Fruit fly (Drosophila melanogaster) whole organism, embryonic: ENCODE results near the gene Gnmt.

Experiments used
- CG10267 ChIP-seq: fragments of 200-800 bp; sonication (Bioruptor generic); optimal IDR thresholded peaks from 2 replicates; lab custom pipeline; 2018; ENCODE audit warnings: missing biosample characterization, mild to moderate bottlenecking, missing genetic modification characterization, moderate library complexity
- CG10431 ChIP-seq: fragments of 200-800 bp; sonication (Bioruptor generic); optimal IDR thresholded peaks from 3 replicates; lab custom pipeline; 2018; ENCODE audit warnings: missing biosample characterization, mild to moderate bottlenecking, missing genetic modification characterization
- CG11085 ChIP-seq: fragments of 200-800 bp; sonication (Bioruptor generic); IDR thresholded peaks from 2 replicates; pipeline ENCODE4 v1.3.6; 2022; ENCODE audit warnings: missing biosample characterization, missing genetic modification characterization
- CG11723 ChIP-seq: fragments of 200-800 bp; sonication (Bioruptor generic); optimal IDR thresholded peaks from 2 replicates; lab custom pipeline; 2017; ENCODE audit warnings: missing biosample characterization, mild to moderate bottlenecking, missing genetic modification characterization
- CG12104 ChIP-seq: fragments of 200-800 bp; sonication (Bioruptor generic); optimal IDR thresholded peaks from 3 replicates; lab custom pipeline; 2016; ENCODE audit warnings: missing biosample characterization, missing genetic modification characterization
- CG12236 ChIP-seq: fragments of 200-800 bp; sonication (Bioruptor generic); optimal IDR thresholded peaks from 2 replicates; lab custom pipeline; 2016; ENCODE audit warnings: missing biosample characterization, missing genetic modification characterization
- CG12299 ChIP-seq: fragments of 200-800 bp; sonication (Bioruptor generic); optimal IDR thresholded peaks from 2 replicates; lab custom pipeline; 2018; ENCODE audit warnings: missing biosample characterization, mild to moderate bottlenecking, missing genetic modification characterization
- CG12659 ChIP-seq: fragments of 200-800 bp; sonication (Bioruptor generic); optimal IDR thresholded peaks from 3 replicates; lab custom pipeline; 2017; ENCODE audit warnings: mild to moderate bottlenecking, missing biosample characterization, missing genetic modification reagents, missing genetic modification characterization
- CG13123 ChIP-seq: fragments of 200-800 bp; sonication (Bioruptor generic); optimal IDR thresholded peaks from 2 replicates; lab custom pipeline; 2016; ENCODE audit warnings: missing biosample characterization, missing genetic modification characterization
- CG14050 ChIP-seq: fragments of 200-800 bp; sonication (Bioruptor generic); IDR thresholded peaks from 3 replicates; pipeline ENCODE4 v1.3.6; 2022; ENCODE audit warnings: missing biosample characterization, missing genetic modification characterization
- CG1602 ChIP-seq: fragments of 200-800 bp; sonication (Bioruptor generic); optimal IDR thresholded peaks from 3 replicates; lab custom pipeline; 2016; ENCODE audit warnings: missing biosample characterization, missing genetic modification characterization
- CG2129 ChIP-seq: fragments of 200-800 bp; sonication (Bioruptor generic); IDR thresholded peaks from 2 replicates; pipeline ENCODE4 v1.3.6; 2022; ENCODE audit warnings: missing biosample characterization, missing genetic modification characterization; ENCODE audit not compliant: partially characterized antibody
- CG32532 ChIP-seq: fragments of 200-800 bp; sonication (Bioruptor generic); IDR thresholded peaks from 2 replicates; pipeline ENCODE4 v1.3.6; 2022; ENCODE audit warnings: missing biosample characterization, missing genetic modification characterization
- CG33213 ChIP-seq: fragments of 200-800 bp; sonication (Bioruptor generic); optimal IDR thresholded peaks from 3 replicates; lab custom pipeline; 2016; ENCODE audit warnings: missing biosample characterization, missing genetic modification characterization
- CG34224 ChIP-seq: fragments of 200-800 bp; sonication (Bioruptor generic); IDR thresholded peaks from 3 replicates; pipeline ENCODE4 v1.3.6; 2022; ENCODE audit warnings: missing biosample characterization, missing genetic modification characterization; ENCODE audit not compliant: partially characterized antibody
- CG4328 ChIP-seq: fragments of 200-800 bp; sonication (Bioruptor generic); optimal IDR thresholded peaks from 3 replicates; lab custom pipeline; 2017; ENCODE audit warnings: missing biosample characterization, missing genetic modification reagents, missing genetic modification characterization
- CG4424 ChIP-seq: fragments of 200-800 bp; sonication (Bioruptor generic); optimal IDR thresholded peaks from 3 replicates; lab custom pipeline; 2016; ENCODE audit warnings: missing biosample characterization, missing genetic modification characterization
- CG6272 ChIP-seq: fragments of 200-800 bp; sonication (Bioruptor generic); IDR thresholded peaks from 2 replicates; pipeline ENCODE4 v1.3.6; 2022; ENCODE audit warnings: missing biosample characterization, missing genetic modification characterization
- CG7271 ChIP-seq: fragments of 200-800 bp; sonication (Bioruptor generic); optimal IDR thresholded peaks from 2 replicates; lab custom pipeline; 2018; ENCODE audit warnings: missing biosample characterization, mild to moderate bottlenecking, missing genetic modification characterization, moderate library complexity
- CG7372 ChIP-seq: fragments of 200-800 bp; sonication (Bioruptor generic); IDR thresholded peaks from 2 replicates; pipeline ENCODE4 v1.3.6; 2022; ENCODE audit warnings: missing biosample characterization, missing genetic modification characterization
- CG7839 ChIP-seq: fragments of 200-800 bp; sonication (Bioruptor generic); optimal IDR thresholded peaks from 3 replicates; lab custom pipeline; 2018; ENCODE audit warnings: missing biosample characterization, mild to moderate bottlenecking, missing genetic modification characterization, moderate library complexity
- CG7987 ChIP-seq: fragments of 200-800 bp; sonication (Bioruptor generic); optimal IDR thresholded peaks from 2 replicates; lab custom pipeline; 2018; ENCODE audit warnings: missing biosample characterization, mild to moderate bottlenecking, missing genetic modification characterization, moderate library complexity
- CG8388 ChIP-seq: fragments of 200-800 bp; sonication (Bioruptor generic); optimal IDR thresholded peaks from 2 replicates; lab custom pipeline; 2019; ENCODE audit warnings: missing biosample characterization, mild to moderate bottlenecking, missing genetic modification characterization, moderate library complexity
- CG9437 ChIP-seq: fragments of 200-800 bp; sonication (Bioruptor generic); optimal IDR thresholded peaks from 2 replicates; lab custom pipeline; 2018; ENCODE audit warnings: missing biosample characterization, mild to moderate bottlenecking, missing genetic modification characterization
- Dll ChIP-seq: fragments of 200-800 bp; sonication (Bioruptor generic); IDR thresholded peaks from 4 replicates; pipeline ENCODE4 v1.3.6; 2022; ENCODE audit warnings: missing biosample characterization, missing genetic modification characterization; ENCODE audit not compliant: partially characterized antibody
- Doc2 ChIP-seq: fragments of 200-800 bp; sonication (Bioruptor generic); IDR thresholded peaks from 2 replicates; pipeline ENCODE4 v1.3.6; 2022; ENCODE audit warnings: missing biosample characterization, missing genetic modification characterization
- Eip74EF ChIP-seq, 2 experiments: fragments of 200-800 bp in 1 of 2; fragments of >200 bp in 1 of 2; sonication (Bioruptor generic) in 1 of 2; optimal IDR thresholded peaks; 2 replicates each; lab custom pipeline; 2017 to 2019; ENCODE audit warnings: missing biosample characterization in 2 of 2, missing genetic modification characterization in 2 of 2, mild to moderate bottlenecking in 1 of 2, moderate library complexity in 1 of 2
- HLH3B ChIP-seq: fragments of 200-800 bp; sonication (Bioruptor generic); IDR thresholded peaks from 2 replicates; pipeline ENCODE4 v1.3.6; 2022; ENCODE audit warnings: missing biosample characterization, missing genetic modification characterization
- HLH54F ChIP-seq: fragments of 200-800 bp; sonication (Bioruptor generic); optimal IDR thresholded peaks from 3 replicates; lab custom pipeline; 2016; ENCODE audit warnings: missing biosample characterization, missing genetic modification characterization
- Hr39 ChIP-seq: fragments of >200 bp; optimal IDR thresholded peaks from 2 replicates; lab custom pipeline; 2017
- Lpt ChIP-seq: fragments of >200 bp; optimal IDR thresholded peaks from 2 replicates; lab custom pipeline; 2018; ENCODE audit warnings: missing biosample characterization, missing genetic modification characterization
- Rfx ChIP-seq: fragments of 200-800 bp; sonication (Bioruptor generic); IDR thresholded peaks from 2 replicates; pipeline ENCODE4 v1.3.6; 2022; ENCODE audit warnings: missing biosample characterization, missing genetic modification characterization
- Scr ChIP-seq: fragments of 200-800 bp; sonication (Bioruptor generic); IDR thresholded peaks from 2 replicates; pipeline ENCODE4 v1.3.6; 2022; ENCODE audit warnings: missing biosample characterization, missing genetic modification characterization; ENCODE audit not compliant: partially characterized antibody
- Ssrp ChIP-seq: fragments of 200-800 bp; sonication (Bioruptor generic); optimal IDR thresholded peaks from 2 replicates; lab custom pipeline; 2018; ENCODE audit warnings: missing biosample characterization, mild to moderate bottlenecking, missing genetic modification characterization, moderate library complexity
- YL-1 ChIP-seq: fragments of 200-800 bp; sonication (Bioruptor generic); optimal IDR thresholded peaks from 3 replicates; lab custom pipeline; 2017; ENCODE audit warnings: missing biosample characterization, mild to moderate bottlenecking, missing genetic modification characterization
- bbx ChIP-seq: fragments of 200-800 bp; sonication (Bioruptor generic); IDR thresholded peaks from 2 replicates; pipeline ENCODE4 v1.3.6; 2022; ENCODE audit warnings: missing biosample characterization, missing genetic modification characterization; ENCODE audit not compliant: partially characterized antibody
- chinmo ChIP-seq: fragments of 200-800 bp; sonication (Bioruptor generic); IDR thresholded peaks from 4 replicates; pipeline ENCODE4 v1.3.6; 2022; ENCODE audit warnings: missing biosample characterization, missing genetic modification characterization; ENCODE audit not compliant: partially characterized antibody
- gsb-n ChIP-seq: fragments of 200-800 bp; sonication (Bioruptor generic); optimal IDR thresholded peaks from 3 replicates; lab custom pipeline; 2018; ENCODE audit warnings: missing biosample characterization, mild to moderate bottlenecking, missing genetic modification characterization
- insv ChIP-seq, 2 experiments: fragments of 200-800 bp; sonication (Bioruptor generic); optimal IDR thresholded peaks; 3 replicates each; lab custom pipeline; 2016 to 2018; ENCODE audit warnings: missing biosample characterization in 2 of 2, missing genetic modification characterization in 2 of 2
- jigr1 ChIP-seq: fragments of 200-800 bp; sonication (Bioruptor generic); IDR thresholded peaks from 3 replicates; pipeline ENCODE4 v1.3.6; 2022; ENCODE audit warnings: missing biosample characterization, missing genetic modification characterization
- lilli ChIP-seq: fragments of 200-800 bp; sonication (Bioruptor generic); optimal IDR thresholded peaks from 3 replicates; lab custom pipeline; 2016; ENCODE audit warnings: missing biosample characterization, missing genetic modification characterization
- pho ChIP-seq: fragments of 200-800 bp; sonication (Bioruptor generic); optimal IDR thresholded peaks from 2 replicates; lab custom pipeline; 2016; ENCODE audit warnings: missing biosample characterization, missing genetic modification characterization
- sima ChIP-seq: fragments of 200-800 bp; sonication (Bioruptor generic); optimal IDR thresholded peaks from 2 replicates; lab custom pipeline; 2016; ENCODE audit warnings: missing biosample characterization, missing genetic modification characterization
- tll ChIP-seq, 2 experiments: fragments of 200-800 bp in 1 of 2; fragments of >200 bp in 1 of 2; sonication (Bioruptor generic) in 1 of 2; optimal IDR thresholded peaks; 2 replicates each; lab custom pipeline; 2017 to 2019; ENCODE audit warnings: missing biosample characterization in 2 of 2, missing genetic modification characterization in 2 of 2, mild to moderate bottlenecking in 1 of 2, moderate library complexity in 1 of 2
- toy ChIP-seq: fragments of 200-800 bp; sonication (Bioruptor generic); IDR thresholded peaks from 2 replicates; pipeline ENCODE4 v1.3.6; 2022; ENCODE audit warnings: missing biosample characterization, missing genetic modification characterization
- twi ChIP-seq: fragments of 200-800 bp; optimal IDR thresholded peaks from 2 replicates; lab custom pipeline; 2019; ENCODE audit warnings: missing biosample characterization, mild to moderate bottlenecking, missing genetic modification characterization, moderate library complexity
- usp ChIP-seq: fragments of >200 bp; optimal IDR thresholded peaks from 2 replicates; lab custom pipeline; 2017; ENCODE audit warnings: missing biosample characterization, missing genetic modification characterization
- vnd ChIP-seq: fragments of 200-800 bp; sonication (Bioruptor generic); IDR thresholded peaks from 3 replicates; pipeline ENCODE4 v1.3.6; 2022; ENCODE audit warnings: missing biosample characterization, missing genetic modification characterization; ENCODE audit not compliant: partially characterized antibody
- vvl ChIP-seq: fragments of 200-800 bp; sonication (Bioruptor generic); IDR thresholded peaks from 2 replicates; pipeline ENCODE4 v1.3.6; 2022; ENCODE audit warnings: missing biosample characterization, missing genetic modification characterization
- zen ChIP-seq: fragments of 200-800 bp; sonication (Bioruptor generic); optimal IDR thresholded peaks from 3 replicates; lab custom pipeline; 2018; ENCODE audit warnings: missing biosample characterization, mild to moderate bottlenecking, missing genetic modification characterization, moderate library complexity

The Gnmt gene

dm6 chr3R:12630369-12630768 is 44.0 kb upstream of the Gnmt start, which contains the start of gene Not10 (continued):
- TF ChIP-seq CG34224 (GFP tag; lab: Robert Waterston, UW) = peak; percentile 77
- TF ChIP-seq lilli (GFP tag; lab: Kevin White, UChicago) = peak; percentile 36
- peak; percentile 31 for TF ChIP-seq CG4424 (GFP tag; lab: Kevin White, UChicago)
- no peak for TF ChIP-seq CG7839
- TF ChIP-seq CG10431 (GFP tag; lab: Kevin White, UChicago) = no peak
- TF ChIP-seq jigr1 (GFP tag; lab: Robert Waterston, UW) = no peak
- peak; percentile 41 for TF ChIP-seq CG1602 (GFP tag; lab: Kevin White, UChicago)
- peak; percentile 5 for TF ChIP-seq CG8388 (GFP tag; lab: Kevin White, UChicago)
- no peak for TF ChIP-seq CG33213 (GFP tag; lab: Kevin White, UChicago)
- TF ChIP-seq CG7271 (tag; lab: Kevin White, UChicago) = peak; percentile 47
- TF ChIP-seq Lpt (GFP tag; lab: Kevin White, UChicago) = no peak
- TF ChIP-seq chinmo (GFP tag; lab: Robert Waterston, UW) = no peak
- peak; percentile 5 for TF ChIP-seq CG12104 (GFP tag; lab: Kevin White, UChicago)
- TF ChIP-seq gsb-n = peak; percentile 96
- TF ChIP-seq tll (GFP tag; optimal IDR thresholded peaks at IDR 0.05; lab: Kevin White, UChicago) = no peak
- TF ChIP-seq Dll = peak; percentile 86
- TF ChIP-seq CG7372 (GFP tag; lab: Robert Waterston, UW) = peak; percentile 32; the same call in 1 of the 2 replicates
- TF ChIP-seq pho (GFP tag; lab: Kevin White, UChicago) = no peak
- no peak for TF ChIP-seq CG13123 (GFP tag; lab: Kevin White, UChicago)
- peak; percentile 76 for TF ChIP-seq CG12659 (GFP tag; lab: Kevin White, UChicago)
- TF ChIP-seq Ssrp (tag; lab: Kevin White, UChicago) = peak; percentile 34
- peak; percentile 14 for TF ChIP-seq twi (tag; lab: Kevin White, UChicago)
- peak; percentile 52 for TF ChIP-seq Rfx (GFP tag; lab: Robert Waterston, UW)
- no peak for TF ChIP-seq CG11723 (GFP tag; lab: Kevin White, UChicago)
- TF ChIP-seq CG4328 (GFP tag; lab: Kevin White, UChicago) = peak; percentile 36
- TF ChIP-seq zen (tag; lab: Kevin White, UChicago) = peak; percentile 23
- TF ChIP-seq Scr (GFP tag; lab: Robert Waterston, UW) = peak; percentile 78
- no peak for TF ChIP-seq toy
- no peak for TF ChIP-seq HLH54F (GFP tag; lab: Kevin White, UChicago)
- TF ChIP-seq vvl (GFP tag; lab: Robert Waterston, UW) = 0 out of 2 replicates have a peak, but pooled peaks have one; percentile 11
- no peak for TF ChIP-seq CG11085 (GFP tag; lab: Robert Waterston, UW)
- peak; percentile 48; the same call in 1 of the 2 replicates for TF ChIP-seq CG6272 (GFP tag; lab: Robert Waterston, UW)
- TF ChIP-seq CG10267 (tag; lab: Kevin White, UChicago) = peak; percentile 79
- TF ChIP-seq HLH3B (GFP tag; lab: Robert Waterston, UW) = peak; percentile 35; the same call in 1 of the 2 replicates
- peak; percentile 63; the same call in 2 of the 3 replicates for TF ChIP-seq vnd (GFP tag; lab: Robert Waterston, UW)
- TF ChIP-seq Doc2 (GFP tag; lab: Robert Waterston, UW) = no peak
- TF ChIP-seq bbx (GFP tag; lab: Robert Waterston, UW) = peak; percentile 33; the same call in 1 of the 2 replicates
- TF ChIP-seq usp (GFP tag; lab: Kevin White, UChicago) = no peak
- peak; percentile 52; the same call in 1 of the 2 replicates for TF ChIP-seq CG32532 (GFP tag; lab: Robert Waterston, UW)
- no peak for TF ChIP-seq Hr39 (lab: Kevin White, UChicago)
- TF ChIP-seq insv (GFP tag; optimal IDR thresholded peaks at IDR 0.05; lab: Kevin White, UChicago) = peak in 1 of 2 experiments; percentile 19
- TF ChIP-seq YL-1 (GFP tag; lab: Kevin White, UChicago) = peak; percentile 51
- no peak for TF ChIP-seq CG14050 (GFP tag; lab: Robert Waterston, UW)
- TF ChIP-seq Eip74EF (GFP tag; optimal IDR thresholded peaks at IDR 0.05; lab: Kevin White, UChicago) = no peak
- no peak for TF ChIP-seq CG7987
- peak; percentile 52; the same call in 1 of the 2 replicates for TF ChIP-seq CG2129 (GFP tag; lab: Robert Waterston, UW)
- TF ChIP-seq CG12236 (GFP tag; lab: Kevin White, UChicago) = no peak
- TF ChIP-seq CG12299 (tag; lab: Kevin White, UChicago) = peak; percentile 65
- no peak for TF ChIP-seq CG9437 (GFP tag; lab: Kevin White, UChicago)
- TF ChIP-seq sima (GFP tag; lab: Kevin White, UChicago) = no peak
